Worm (Caenorhabditis elegans): ENCODE results near the gene srbc-13.

ce11 chrV:833368-833767, 14.3 kb upstream of the srbc-13 start, which contains the start of gene F41H8.1:
- TF ChIP-seq lin-13 (tag; optimal IDR thresholded peaks at IDR 0.05) (no peak), mep-1 (tag; optimal IDR thresholded peaks at IDR 0.05) (no peak), snpc-4 (tag; optimal IDR thresholded peaks at IDR 0.05) (no peak), zip-8 (tag; optimal IDR thresholded peaks at IDR 0.05) (no peak), elt-1 (tag; optimal IDR thresholded peaks at IDR 0.05; ENCODE audit: borderline replicate concordance, insufficient read depth) (no peak), sptf-1 (tag; optimal IDR thresholded peaks at IDR 0.05) (no peak)

All from whole organism, mixed stage, embryonic.